Worm (Caenorhabditis elegans) whole organism, young adult: ENCODE results near the gene rmif-2.

Source experiments
- akir-1 ChIP-seq: fragments of 200-800 bp; sonication (Bioruptor generic); optimal IDR thresholded peaks from 2 replicates; lab custom pipeline; 2018; ENCODE audit warnings: mild to moderate bottlenecking, missing genetic modification characterization, moderate library complexity, missing compliant biosample characterization
- unc-62 ChIP-seq: fragments of 150-350 bp; optimal IDR thresholded peaks from 2 replicates; lab custom pipeline; 2014; ENCODE audit warnings: missing biosample characterization, missing genetic modification reagents, missing genetic modification characterization

ce11 chrIV:1224781-1225180 lies 42.4 kb downstream of the rmif-2 start:
- TF ChIP-seq akir-1 (GFP tag; lab: Kevin White, UChicago) (no peak), unc-62 (no peak)
